Fruit fly (Drosophila melanogaster): ENCODE measurements around the gene CG13051.
A peak's percentile ranks its signal among the peaks of the same experiment; 100 is the strongest.

The CG13051 gene

DNA sequence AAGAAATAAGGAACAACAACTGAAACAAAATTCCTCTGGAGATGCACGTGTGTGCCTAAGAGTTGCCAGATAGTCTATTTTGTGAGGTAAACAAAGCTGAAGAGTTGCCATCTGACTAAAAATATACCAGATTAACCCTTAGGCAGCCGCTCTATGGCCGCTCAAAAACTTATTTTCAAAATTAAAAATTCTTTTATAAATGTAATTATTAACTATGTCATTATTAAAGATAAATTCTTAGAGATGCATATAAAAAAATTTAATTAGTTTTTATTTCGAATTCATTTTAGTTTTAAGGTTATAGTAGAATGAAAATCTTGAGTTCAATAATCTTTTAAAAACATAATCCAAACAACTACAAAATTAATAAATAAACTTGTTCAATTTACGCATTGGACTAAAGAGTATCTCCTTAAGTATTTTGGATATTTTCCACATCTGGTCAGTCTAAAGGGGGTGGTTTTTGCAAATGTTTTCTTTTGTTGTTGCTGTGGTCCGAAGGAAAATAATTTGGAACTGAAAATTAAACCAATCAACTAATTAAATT is 36.2 kb downstream of the CG13051 start, which contains the start of gene Tmx3 (continued):
- TF ChIP-seq pan (optimal IDR thresholded peaks at IDR 0.05) = no peak
- peak in 1 of 2 experiments; percentile 95 for TF ChIP-seq pan (GFP tag; optimal IDR thresholded peaks at IDR 0.05 in 1 of 2, IDR thresholded peaks at IDR 0.05 in 1 of 2)
- peak; percentile 53 for TF ChIP-seq CG18764 (GFP tag; optimal IDR thresholded peaks at IDR 0.05)
- TF ChIP-seq Mes4 (GFP tag; optimal IDR thresholded peaks at IDR 0.05) = no peak
- no peak for TF ChIP-seq CG7987 (GFP tag; optimal IDR thresholded peaks at IDR 0.05)
- no peak for TF ChIP-seq odd (GFP tag; optimal IDR thresholded peaks at IDR 0.05)
- peak; percentile 87 for TF ChIP-seq CG4820 (GFP tag; optimal IDR thresholded peaks at IDR 0.05)
- TF ChIP-seq CG6765 (GFP tag; optimal IDR thresholded peaks at IDR 0.05) = peak; percentile 58
- TF ChIP-seq jumu (GFP tag; optimal IDR thresholded peaks at IDR 0.05) = peak; percentile 23
- peak; percentile 92 for TF ChIP-seq Sox102F (GFP tag; optimal IDR thresholded peaks at IDR 0.05)
- peak; percentile 38 for TF ChIP-seq CG9797 (GFP tag; optimal IDR thresholded peaks at IDR 0.05)
- peak; percentile 61 for TF ChIP-seq CrebB (tag; optimal IDR thresholded peaks at IDR 0.05)
- no peak for TF ChIP-seq mirr (GFP tag; optimal IDR thresholded peaks at IDR 0.05)
- peak; percentile 82 for TF ChIP-seq CG17385 (GFP tag; optimal IDR thresholded peaks at IDR 0.05)
- peak; percentile 81 for TF ChIP-seq mam (GFP tag; optimal IDR thresholded peaks at IDR 0.05)
- TF ChIP-seq Fer2 (tag; optimal IDR thresholded peaks at IDR 0.05) = peak; percentile 80
- TF ChIP-seq Lhr (GFP tag; optimal IDR thresholded peaks at IDR 0.05) = peak; percentile 83
- TF ChIP-seq fru (optimal IDR thresholded peaks at IDR 0.05) = no peak
- TF ChIP-seq wor (GFP tag; IDR thresholded peaks at IDR 0.05) = peak; percentile 79
- TF ChIP-seq CG12104 (GFP tag; optimal IDR thresholded peaks at IDR 0.05) = peak; percentile 76
- TF ChIP-seq corto (GFP tag; optimal IDR thresholded peaks at IDR 0.05) = peak; percentile 62
- TF ChIP-seq mld (GFP tag; IDR thresholded peaks at IDR 0.05; ENCODE audit: partially characterized antibody) = no peak
- peak; percentile 29 for TF ChIP-seq CG31388 (GFP tag; optimal IDR thresholded peaks at IDR 0.05)
- TF ChIP-seq repo (GFP tag; optimal IDR thresholded peaks at IDR 0.05) = no peak
- TF ChIP-seq Bgb (GFP tag; IDR thresholded peaks at IDR 0.05; ENCODE audit: partially characterized antibody) = no peak
- peak; percentile 27 for TF ChIP-seq CG12744 (GFP tag; optimal IDR thresholded peaks at IDR 0.05)
- peak; percentile 82 for TF ChIP-seq CG9727 (GFP tag; optimal IDR thresholded peaks at IDR 0.05)
- peak; percentile 32 for TF ChIP-seq slp2 (GFP tag; optimal IDR thresholded peaks at IDR 0.05)
- no peak for TF ChIP-seq chinmo (GFP tag; IDR thresholded peaks at IDR 0.05; ENCODE audit: partially characterized antibody)
- peak; percentile 62 for TF ChIP-seq Ets97D (GFP tag; optimal IDR thresholded peaks at IDR 0.05)
- peak; percentile 92 for TF ChIP-seq H15 (GFP tag; IDR thresholded peaks at IDR 0.05)
- TF ChIP-seq Sox100B (GFP tag; optimal IDR thresholded peaks at IDR 0.05) = peak; percentile 75
- peak; percentile 58 for TF ChIP-seq seq (GFP tag; IDR thresholded peaks at IDR 0.05)
- no peak for TF ChIP-seq gro (GFP tag; optimal IDR thresholded peaks at IDR 0.05)
- TF ChIP-seq kni (GFP tag; optimal IDR thresholded peaks at IDR 0.05) = no peak
- TF ChIP-seq CG4617 (GFP tag; optimal IDR thresholded peaks at IDR 0.05; ENCODE audit: borderline replicate concordance) = peak; percentile 90
- no peak for TF ChIP-seq hth (optimal IDR thresholded peaks at IDR 0.05)
- peak; percentile 89 for TF ChIP-seq CG3726 (GFP tag; IDR thresholded peaks at IDR 0.05)
- TF ChIP-seq Dref (GFP tag; IDR thresholded peaks at IDR 0.05) = no peak
- peak; percentile 40 for TF ChIP-seq tup (GFP tag; optimal IDR thresholded peaks at IDR 0.05)
- TF ChIP-seq CG14014 (GFP tag; IDR thresholded peaks at IDR 0.05) = peak; percentile 92
- peak; percentile 66 to 90 for TF ChIP-seq dpn (GFP tag; optimal IDR thresholded peaks at IDR 0.05)
- peak; percentile 92 for TF ChIP-seq CG12659 (GFP tag; optimal IDR thresholded peaks at IDR 0.05)
- TF ChIP-seq CG33557 (GFP tag; optimal IDR thresholded peaks at IDR 0.05) = peak; percentile 75
- peak; percentile 57 for TF ChIP-seq ems (GFP tag; optimal IDR thresholded peaks at IDR 0.05)
- TF ChIP-seq ssp (GFP tag; IDR thresholded peaks at IDR 0.05) = peak; percentile 88
- peak; percentile 88 for TF ChIP-seq Meics (GFP tag; optimal IDR thresholded peaks at IDR 0.05)
- peak; percentile 82 for TF ChIP-seq CG3065 (GFP tag; optimal IDR thresholded peaks at IDR 0.05)
- no peak for TF ChIP-seq CG17912 (GFP tag; optimal IDR thresholded peaks at IDR 0.05)
- no peak for TF ChIP-seq B-H2 (GFP tag; optimal IDR thresholded peaks at IDR 0.05)
- peak; percentile 49 for TF ChIP-seq maf-S (GFP tag; optimal IDR thresholded peaks at IDR 0.05)

Measured in whole organism, embryonic.